Worm (Caenorhabditis elegans) whole organism, L4 larva: Measurements from ENCODE around the gene flad-1.
A peak's percentile ranks its signal among the peaks of the same experiment; 100 is the strongest.

Source experiments
- F44E2.7 ChIP-seq: fragments of 200-800 bp; sonication (Bioruptor generic); IDR thresholded peaks from 2 replicates; pipeline ENCODE4 v2.1.2; 2022; ENCODE audit warnings: missing genetic modification characterization, missing compliant biosample characterization
- R02D3.7 ChIP-seq: fragments of 150-350 bp; sonication (generic microtip); optimal IDR thresholded peaks from 3 replicates; lab custom pipeline; 2014; ENCODE audit warnings: missing biosample characterization, missing genetic modification characterization
- T26A8.4 ChIP-seq: fragments of 200-800 bp; sonication (Bioruptor generic); IDR thresholded peaks from 2 replicates; pipeline ENCODE4 v1.3.6; 2022; ENCODE audit warnings: missing genetic modification characterization, missing compliant biosample characterization
- Y75B8A.6 ChIP-seq: fragments of 200-800 bp; sonication (Bioruptor generic); IDR thresholded peaks from 2 replicates; pipeline ENCODE4 v1.3.6; 2022; ENCODE audit warnings: missing genetic modification reagents, missing genetic modification characterization, missing compliant biosample characterization
- ZK337.2 ChIP-seq: fragments of 200-800 bp; sonication (Bioruptor generic); IDR thresholded peaks from 2 replicates; pipeline ENCODE4 v1.3.6; 2022; ENCODE audit warnings: missing genetic modification reagents, missing genetic modification characterization, missing compliant biosample characterization
- ama-1 ChIP-seq: fragments of 150-350 bp; optimal IDR thresholded peaks from 2 replicates; lab custom pipeline; 2014; ENCODE audit warnings: inconsistent platforms, mixed read lengths
- daf-16 ChIP-seq, 3 experiments: sonication (generic microtip); optimal IDR thresholded peaks; 2 replicates each; lab custom pipeline; 2016 to 2017; ENCODE audit warnings: missing genetic modification characterization in 3 of 3, missing genetic modification reagents in 3 of 3, mild to moderate bottlenecking in 2 of 3, missing compliant biosample characterization in 2 of 3, missing biosample characterization in 1 of 3, moderate library complexity in 1 of 3
- dmd-6 ChIP-seq: fragments of 200-800 bp; sonication (Bioruptor generic); IDR thresholded peaks from 2 replicates; pipeline ENCODE4 v1.3.6; 2022; ENCODE audit warnings: missing genetic modification reagents, missing genetic modification characterization, missing compliant biosample characterization
- dpl-1 ChIP-seq: fragments of 150-350 bp; optimal IDR thresholded peaks from 2 replicates; lab custom pipeline; 2014; ENCODE audit warnings: missing biosample characterization, missing genetic modification reagents, missing genetic modification characterization
- duxl-1 ChIP-seq: sonication (generic microtip); optimal IDR thresholded peaks from 2 replicates; lab custom pipeline; 2016; ENCODE audit warnings: mild to moderate bottlenecking, missing genetic modification characterization, moderate library complexity, missing compliant biosample characterization; ENCODE audit not compliant: poor library complexity
- dve-1 ChIP-seq: sonication (generic microtip); optimal IDR thresholded peaks from 2 replicates; lab custom pipeline; 2017; ENCODE audit warnings: antibody characterized with exemption, mild to moderate bottlenecking, missing genetic modification characterization, missing compliant biosample characterization; ENCODE audit not compliant: insufficient read depth
- egl-43 ChIP-seq: fragments of 200-800 bp; sonication (Bioruptor generic); IDR thresholded peaks from 2 replicates; pipeline ENCODE4 v1.3.6; 2022; ENCODE audit warnings: missing genetic modification reagents, missing genetic modification characterization, missing compliant biosample characterization
- gei-8 ChIP-seq: fragments of 200-800 bp; sonication (Bioruptor generic); optimal IDR thresholded peaks from 2 replicates; lab custom pipeline; 2018; ENCODE audit warnings: mild to moderate bottlenecking, missing genetic modification characterization, missing compliant biosample characterization
- hlh-11 ChIP-seq: fragments of 200-800 bp; sonication (Bioruptor generic); optimal IDR thresholded peaks from 2 replicates; lab custom pipeline; 2018; ENCODE audit warnings: mild to moderate bottlenecking, missing genetic modification characterization, missing compliant biosample characterization
- lin-29 ChIP-seq: fragments of 200-800 bp; sonication (Bioruptor generic); IDR thresholded peaks from 2 replicates; pipeline ENCODE4 v1.3.6; 2022; ENCODE audit warnings: missing genetic modification reagents, missing genetic modification characterization, missing compliant biosample characterization
- lsy-2 ChIP-seq, 2 experiments: fragments of 150-350 bp in 1 of 2; sonication (generic microtip) in 1 of 2; optimal IDR thresholded peaks; 2 replicates each; lab custom pipeline; 2014 to 2017; ENCODE audit warnings: missing biosample characterization in 2 of 2, missing genetic modification characterization in 2 of 2
- madf-5 ChIP-seq, 2 experiments: fragments of 200-800 bp; sonication (Bioruptor generic); IDR thresholded peaks; 2 replicates each; pipeline ENCODE4 v1.3.6; 2022; ENCODE audit warnings: missing compliant biosample characterization in 2 of 2, missing genetic modification characterization in 2 of 2
- madf-9 ChIP-seq: fragments of 200-800 bp; sonication (Bioruptor generic); conservative IDR thresholded peaks from 2 replicates; pipeline ENCODE4 v1.3.6; 2022; ENCODE audit warnings: missing genetic modification reagents, missing genetic modification characterization, missing compliant biosample characterization
- mdt-29 ChIP-seq: fragments of 200-800 bp; sonication (Bioruptor generic); IDR thresholded peaks from 2 replicates; pipeline ENCODE4 v1.3.6; 2022; ENCODE audit warnings: missing genetic modification reagents, missing genetic modification characterization, missing compliant biosample characterization
- mep-1 ChIP-seq: fragments of 150-350 bp; sonication (generic microtip); optimal IDR thresholded peaks from 3 replicates; lab custom pipeline; 2014; ENCODE audit warnings: missing biosample characterization, missing genetic modification characterization
- nhr-10 ChIP-seq: fragments of 150-350 bp; optimal IDR thresholded peaks from 2 replicates; lab custom pipeline; 2014; ENCODE audit warnings: missing biosample characterization, missing genetic modification characterization
- nhr-25 ChIP-seq: sonication (generic microtip); optimal IDR thresholded peaks from 2 replicates; lab custom pipeline; 2017; ENCODE audit warnings: missing genetic modification characterization, mild to moderate bottlenecking, missing compliant biosample characterization, antibody characterized with exemption, moderate library complexity, borderline replicate concordance; ENCODE audit not compliant: insufficient read depth
- nhr-28 ChIP-seq: fragments of 150-350 bp; optimal IDR thresholded peaks from 2 replicates; lab custom pipeline; 2014; ENCODE audit warnings: missing biosample characterization, missing genetic modification characterization
- nhr-48 ChIP-seq: sonication (generic microtip); optimal IDR thresholded peaks from 2 replicates; lab custom pipeline; 2016; ENCODE audit warnings: mild to moderate bottlenecking, missing genetic modification characterization, missing compliant biosample characterization
- nhr-6 ChIP-seq: fragments of 150-350 bp; optimal IDR thresholded peaks from 2 replicates; lab custom pipeline; 2014; ENCODE audit warnings: missing biosample characterization, missing genetic modification characterization
- nhr-76 ChIP-seq: fragments of 150-350 bp; optimal IDR thresholded peaks from 2 replicates; lab custom pipeline; 2014; ENCODE audit warnings: missing biosample characterization, missing genetic modification characterization
- nhr-77 ChIP-seq: fragments of 150-350 bp; optimal IDR thresholded peaks from 2 replicates; lab custom pipeline; 2014; ENCODE audit warnings: missing biosample characterization, missing genetic modification characterization
- pha-4 ChIP-seq, 2 experiments: fragments of 150-350 bp in 1 of 2; fragments of 200-800 bp in 1 of 2; sonication (Bioruptor generic) in 1 of 2; IDR thresholded peaks in 1 of 2; optimal IDR thresholded peaks in 1 of 2; 2 replicates each; pipeline versions ENCODE4 v1.3.6 to Lab custom; 2014 to 2022; ENCODE audit warnings: missing genetic modification characterization in 2 of 2, missing genetic modification reagents in 2 of 2, missing biosample characterization in 1 of 2, missing compliant biosample characterization in 1 of 2
- php-3 ChIP-seq: fragments of 200-800 bp; sonication (Bioruptor generic); IDR thresholded peaks from 2 replicates; pipeline ENCODE4 v1.3.6; 2022; ENCODE audit warnings: missing genetic modification reagents, missing genetic modification characterization, missing compliant biosample characterization
- pqm-1 ChIP-seq: sonication (generic microtip); optimal IDR thresholded peaks from 2 replicates; lab custom pipeline; 2017; ENCODE audit warnings: missing biosample characterization, missing genetic modification characterization
- tra-1 ChIP-seq: fragments of 200-800 bp; sonication (Bioruptor generic); IDR thresholded peaks from 2 replicates; pipeline ENCODE4 v1.3.6; 2022; ENCODE audit warnings: missing genetic modification reagents, missing genetic modification characterization, missing compliant biosample characterization
- unc-130 ChIP-seq: sonication (generic microtip); optimal IDR thresholded peaks from 2 replicates; lab custom pipeline; 2016; ENCODE audit warnings: missing genetic modification reagents, missing genetic modification characterization, missing compliant biosample characterization
- unc-39 ChIP-seq: sonication (generic microtip); optimal IDR thresholded peaks from 2 replicates; lab custom pipeline; 2017; ENCODE audit warnings: missing biosample characterization, missing genetic modification characterization
- unc-62 ChIP-seq, 3 experiments: fragments of 150-350 bp in 1 of 3; sonication (generic microtip); optimal IDR thresholded peaks in 2 of 3; peaks in 1 of 3; 1 replicate in 1 of 3; 2 replicates in 2 of 3; lab custom pipeline; 2014 to 2017; ENCODE audit warnings: missing biosample characterization in 3 of 3, missing genetic modification characterization in 3 of 3, missing genetic modification reagents in 3 of 3, missing genotype in 1 of 3
- zfp-2 ChIP-seq: sonication (generic microtip); optimal IDR thresholded peaks from 2 replicates; lab custom pipeline; 2016; ENCODE audit warnings: mild to moderate bottlenecking, missing genetic modification characterization, missing compliant biosample characterization
- zfp-3 ChIP-seq: fragments of 200-800 bp; sonication (Bioruptor generic); conservative IDR thresholded peaks from 2 replicates; pipeline ENCODE4 v1.3.6; 2022; ENCODE audit warnings: missing genetic modification reagents, missing genetic modification characterization, missing compliant biosample characterization
- zip-2 ChIP-seq: fragments of 150-350 bp; optimal IDR thresholded peaks from 2 replicates; lab custom pipeline; 2014; ENCODE audit warnings: missing biosample characterization, missing genetic modification characterization
- ztf-11 ChIP-seq: fragments of 150-350 bp; optimal IDR thresholded peaks from 2 replicates; lab custom pipeline; 2014; ENCODE audit warnings: missing biosample characterization, missing genetic modification characterization

The flad-1 gene

DNA sequence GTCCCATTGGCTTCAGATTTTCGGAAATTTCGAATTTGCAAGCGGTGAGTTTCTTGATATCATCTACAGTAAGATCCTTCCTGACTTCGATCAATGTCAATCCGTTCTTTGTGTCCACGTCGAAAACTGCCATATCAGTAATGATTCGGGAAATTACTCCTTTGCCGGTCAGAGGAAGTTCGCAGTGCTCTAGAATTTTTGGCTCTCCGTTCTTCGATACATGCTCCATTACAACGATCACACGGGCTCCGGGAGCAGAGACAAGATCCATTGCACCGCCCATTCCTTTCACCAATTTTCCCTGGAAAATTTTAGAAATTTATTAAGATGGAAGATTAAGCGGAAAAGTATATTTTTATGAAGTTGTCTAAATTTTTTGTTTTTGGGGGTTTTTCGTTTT lies 9.4 kb upstream of the flad-1 start (continued):
- no peak for TF ChIP-seq unc-39 (tag; lab: Kevin White, UChicago)
- peak; percentile 6; the same call in 1 of the 2 replicates for TF ChIP-seq mdt-29

DNA sequence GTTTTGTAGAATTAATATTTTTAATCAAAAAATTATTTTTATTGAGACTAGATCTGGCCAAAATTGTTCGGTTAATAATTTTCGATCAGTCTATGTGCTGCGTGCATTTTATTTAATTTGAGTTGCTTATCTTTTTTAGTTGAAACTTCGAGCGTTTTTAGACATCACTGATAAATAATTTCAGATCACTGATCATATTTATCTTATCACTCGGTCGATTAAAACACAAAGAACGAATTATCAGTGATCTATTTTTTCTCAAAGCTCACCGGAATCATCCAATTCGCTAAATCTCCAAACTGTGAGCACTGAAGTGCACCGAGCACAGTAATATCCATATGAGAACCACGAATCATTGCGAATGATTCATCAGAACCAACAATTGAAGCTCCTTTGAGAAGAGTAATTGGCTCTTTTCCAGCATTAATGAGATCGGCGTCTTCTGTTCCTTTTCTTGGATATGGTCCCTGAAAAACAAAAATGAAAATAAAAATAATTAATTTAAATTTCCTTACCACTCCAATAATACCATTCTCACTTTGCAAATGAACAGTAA lies 8.8 kb upstream of the flad-1 start:
- no peak for TF ChIP-seq unc-130 (GFP tag; lab: Kevin White, UChicago)
- no peak for TF ChIP-seq daf-16 (GFP tag; optimal IDR thresholded peaks at IDR 0.05; lab: Kevin White, UChicago)
- TF ChIP-seq daf-16 (tag; optimal IDR thresholded peaks at IDR 0.05; lab: Kevin White, UChicago), result peak; percentile 56
- TF ChIP-seq F44E2.7 (GFP tag; lab: Robert Waterston, UW), result no peak
- peak; percentile 26 for TF ChIP-seq duxl-1 (tag; lab: Kevin White, UChicago)
- TF ChIP-seq dve-1 (tag; lab: Kevin White, UChicago), result peak; percentile 68
- peak; percentile 1 for TF ChIP-seq nhr-28
- 0 out of 2 replicates have a peak, but pooled peaks have one; percentile 8 for TF ChIP-seq madf-9 (GFP tag; lab: Robert Waterston, UW)
- TF ChIP-seq dpl-1 (GFP tag; lab: Kevin White, UChicago), result no peak
- peak; percentile 32 for TF ChIP-seq hlh-11 (tag; lab: Kevin White, UChicago)
- TF ChIP-seq pqm-1 (tag; lab: Kevin White, UChicago), result peak; percentile 53
- peak; percentile 43 for TF ChIP-seq mep-1 (tag; lab: Kevin White, UChicago)
- peak; percentile 64 for TF ChIP-seq dmd-6 (GFP tag; lab: Robert Waterston, UW)
- TF ChIP-seq gei-8 (GFP tag; lab: Kevin White, UChicago), result no peak
- TF ChIP-seq nhr-10 (tag; lab: Kevin White, UChicago), result peak; percentile 3
- TF ChIP-seq ama-1 (lab: Kevin White, UChicago), result no peak
- no peak for TF ChIP-seq tra-1 (GFP tag; lab: Robert Waterston, UW)
- TF ChIP-seq nhr-25 (tag; lab: Kevin White, UChicago), result peak; percentile 16

- TF ChIP-seq madf-5 (GFP tag; IDR thresholded peaks at IDR 0.05; lab: Robert Waterston, UW) (no peak), unc-62 (GFP tag; optimal IDR thresholded peaks at IDR 0.05 in 1 of 2; lab: Kevin White, UChicago) (peak in 1 of 2 experiments; percentile 55), unc-62 (tag; optimal IDR thresholded peaks at IDR 0.05; lab: Kevin White, UChicago) (no peak), zfp-2 (tag; lab: Kevin White, UChicago) (no peak), nhr-77 (tag; lab: Kevin White, UChicago) (no peak), daf-16 (GFP tag; optimal IDR thresholded peaks at IDR 0.05; lab: Kevin White, UChicago) (no peak), daf-16 (tag; optimal IDR thresholded peaks at IDR 0.05; lab: Kevin White, UChicago) (peak; percentile 21), zfp-3 (GFP tag; lab: Robert Waterston, UW) (no peak)
These were observed 8.3 kb upstream of the flad-1 start for ce11 chrII:9935664-9936063.

- TF ChIP-seq pha-4 (GFP tag; IDR thresholded peaks at IDR 0.05; lab: Robert Waterston, UW) (no peak), pha-4 (tag; optimal IDR thresholded peaks at IDR 0.05; lab: Kevin White, UChicago) (no peak), pqm-1 (tag; lab: Kevin White, UChicago) (peak; percentile 7), nhr-28 (peak; percentile 2), ZK337.2 (no peak), nhr-77 (tag; lab: Kevin White, UChicago) (peak; percentile 35), daf-16 (GFP tag; optimal IDR thresholded peaks at IDR 0.05; lab: Kevin White, UChicago) (no peak), daf-16 (tag; optimal IDR thresholded peaks at IDR 0.05; lab: Kevin White, UChicago) (peak; percentile 82), dve-1 (tag; lab: Kevin White, UChicago) (peak; percentile 24)
These were observed 7.1 kb upstream of the flad-1 start, which contains the start of gene C05C10.3 for ce11 chrII:9936859-9937258. TSS of gene C05C10.3 (minus strand) at chrII:9936893.

DNA sequence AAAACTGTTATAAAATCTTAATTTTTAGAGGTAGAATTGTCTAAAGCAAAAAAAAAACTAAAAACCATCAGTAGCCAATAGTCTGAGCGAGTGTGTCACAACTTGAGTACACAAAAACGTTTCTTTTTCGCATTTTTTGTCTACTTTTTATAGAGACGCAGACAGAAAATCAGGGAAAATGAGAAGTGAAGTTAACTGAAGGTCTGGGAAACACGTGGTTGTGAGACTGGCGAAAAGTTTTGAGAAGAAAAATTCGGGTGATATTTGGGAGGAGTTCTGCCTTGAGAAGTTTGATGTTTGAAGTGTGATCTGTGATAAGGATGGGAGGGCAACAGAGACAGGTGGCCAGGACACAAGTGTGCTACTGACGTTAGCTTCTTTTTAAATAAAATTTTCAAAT lies 6.3 kb upstream of the flad-1 start:
- TF ChIP-seq nhr-48 (peak; percentile 91), zip-2 (tag; lab: Kevin White, UChicago) (peak; percentile 8), ztf-11 (tag; lab: Kevin White, UChicago) (no peak), Y75B8A.6 (GFP tag; lab: Robert Waterston, UW) (no peak), tra-1 (GFP tag; lab: Robert Waterston, UW) (peak; percentile 84), unc-130 (GFP tag; lab: Kevin White, UChicago) (peak; percentile 13), lsy-2 (tag; optimal IDR thresholded peaks at IDR 0.05; lab: Kevin White, UChicago) (peak; percentile 7 to 88), php-3 (peak; percentile 46; the same call in 1 of the 2 replicates), pha-4 (GFP tag; IDR thresholded peaks at IDR 0.05; lab: Robert Waterston, UW) (no peak), pha-4 (tag; optimal IDR thresholded peaks at IDR 0.05; lab: Kevin White, UChicago) (peak; percentile 33), T26A8.4 (GFP tag; lab: Robert Waterston, UW) (peak; percentile 30; the same call in 1 of the 2 replicates), nhr-76 (tag; lab: Kevin White, UChicago) (no peak), nhr-28 (peak; percentile 90), nhr-6 (peak; percentile 12), F44E2.7 (GFP tag; lab: Robert Waterston, UW) (no peak), egl-43 (GFP tag; lab: Robert Waterston, UW) (no peak), lin-29 (GFP tag; lab: Robert Waterston, UW) (0 out of 2 replicates have a peak, but pooled peaks have one; percentile 14), unc-39 (tag; lab: Kevin White, UChicago) (no peak), R02D3.7 (tag; lab: Kevin White, UChicago) (no peak)
